Worm (Caenorhabditis elegans) whole organism, late embryonic: Measurements from ENCODE around the gene sqv-8.

Source experiments
- K09A11.1 ChIP-seq: sonication (generic microtip); optimal IDR thresholded peaks from 2 replicates; lab custom pipeline; 2017; ENCODE audit warnings: antibody characterized with exemption, mild to moderate bottlenecking, missing genetic modification characterization, missing compliant biosample characterization; ENCODE audit not compliant: insufficient read depth
- Y22D7AL.16 ChIP-seq: sonication (generic microtip); optimal IDR thresholded peaks from 2 replicates; lab custom pipeline; 2016; ENCODE audit warnings: missing genetic modification characterization, missing compliant biosample characterization
- ama-1 ChIP-seq: fragments of 150-350 bp; optimal IDR thresholded peaks from 2 replicates; lab custom pipeline; 2014
- ceh-14 ChIP-seq: sonication (generic microtip); optimal IDR thresholded peaks from 2 replicates; lab custom pipeline; 2016; ENCODE audit warnings: missing genotype, missing genetic modification characterization, missing compliant biosample characterization
- ceh-19 ChIP-seq: fragments of 200-800 bp; sonication (Bioruptor generic); optimal IDR thresholded peaks from 2 replicates; lab custom pipeline; 2018; ENCODE audit warnings: mild to moderate bottlenecking, missing genetic modification characterization, missing compliant biosample characterization
- ceh-2 ChIP-seq: sonication (generic microtip); optimal IDR thresholded peaks from 2 replicates; lab custom pipeline; 2016; ENCODE audit warnings: missing genotype, missing genetic modification characterization, missing compliant biosample characterization
- ceh-24 ChIP-seq: sonication (generic microtip); optimal IDR thresholded peaks from 2 replicates; lab custom pipeline; 2016; ENCODE audit warnings: mild to moderate bottlenecking, missing genetic modification characterization, missing compliant biosample characterization
- ceh-30 ChIP-seq: fragments of 150-350 bp; optimal IDR thresholded peaks from 2 replicates; lab custom pipeline; 2014; ENCODE audit warnings: missing biosample characterization, missing genetic modification characterization
- ceh-45 ChIP-seq: fragments of 200-800 bp; sonication (Bioruptor generic); IDR thresholded peaks from 2 replicates; pipeline ENCODE4 v1.3.6; 2022; ENCODE audit warnings: missing genetic modification reagents, missing genetic modification characterization, missing compliant biosample characterization
- ceh-6 ChIP-seq: fragments of 200-800 bp; sonication (Bioruptor generic); optimal IDR thresholded peaks from 2 replicates; lab custom pipeline; 2018; ENCODE audit warnings: mild to moderate bottlenecking, missing genetic modification characterization, missing compliant biosample characterization
- ceh-9 ChIP-seq: sonication (generic microtip); optimal IDR thresholded peaks from 2 replicates; lab custom pipeline; 2016; ENCODE audit warnings: mild to moderate bottlenecking, missing genetic modification characterization, inconsistent platforms, missing compliant biosample characterization
- dve-1 ChIP-seq: sonication (generic microtip); optimal IDR thresholded peaks from 2 replicates; lab custom pipeline; 2017; ENCODE audit warnings: antibody characterized with exemption, mild to moderate bottlenecking, missing genetic modification characterization, missing compliant biosample characterization
- elt-4 ChIP-seq: sonication (generic microtip); optimal IDR thresholded peaks from 2 replicates; lab custom pipeline; 2016; ENCODE audit warnings: missing genetic modification characterization, missing compliant biosample characterization
- ets-4 ChIP-seq: sonication (generic microtip); optimal IDR thresholded peaks from 2 replicates; lab custom pipeline; 2016; ENCODE audit warnings: missing genetic modification characterization, missing compliant biosample characterization
- eyg-1 ChIP-seq: sonication (generic microtip); optimal IDR thresholded peaks from 2 replicates; lab custom pipeline; 2016; ENCODE audit warnings: missing genotype, missing genetic modification characterization, missing compliant biosample characterization
- fkh-6 ChIP-seq: sonication (generic microtip); optimal IDR thresholded peaks from 2 replicates; lab custom pipeline; 2016; ENCODE audit warnings: missing genetic modification characterization, missing compliant biosample characterization
- gmeb-2 ChIP-seq: sonication (generic microtip); optimal IDR thresholded peaks from 2 replicates; lab custom pipeline; 2016; ENCODE audit warnings: missing genetic modification characterization, inconsistent platforms, missing compliant biosample characterization
- hlh-13 ChIP-seq: fragments of 200-800 bp; sonication (Bioruptor generic); optimal IDR thresholded peaks from 2 replicates; lab custom pipeline; 2018; ENCODE audit warnings: mild to moderate bottlenecking, missing genetic modification characterization, missing compliant biosample characterization
- hlh-6 ChIP-seq: sonication (generic microtip); optimal IDR thresholded peaks from 2 replicates; lab custom pipeline; 2016; ENCODE audit warnings: missing genotype, missing genetic modification characterization, missing compliant biosample characterization
- mec-3 ChIP-seq: sonication (generic microtip); optimal IDR thresholded peaks from 2 replicates; lab custom pipeline; 2016; ENCODE audit warnings: borderline replicate concordance, missing genetic modification characterization, missing compliant biosample characterization
- nfya-1 ChIP-seq: sonication (generic microtip); optimal IDR thresholded peaks from 2 replicates; lab custom pipeline; 2017; ENCODE audit warnings: missing genetic modification characterization, mild to moderate bottlenecking, missing compliant biosample characterization, antibody characterized with exemption, moderate library complexity
- nhr-11 ChIP-seq: fragments of 150-350 bp; optimal IDR thresholded peaks from 2 replicates; lab custom pipeline; 2014; ENCODE audit warnings: missing biosample characterization, missing genetic modification characterization
- nhr-232 ChIP-seq: sonication (generic microtip); optimal IDR thresholded peaks from 2 replicates; lab custom pipeline; 2016; ENCODE audit warnings: missing genetic modification characterization, missing compliant biosample characterization
- odd-2 ChIP-seq: sonication (generic microtip); optimal IDR thresholded peaks from 2 replicates; lab custom pipeline; 2017; ENCODE audit warnings: antibody characterized with exemption, mild to moderate bottlenecking, missing genetic modification characterization, missing compliant biosample characterization
- pag-3 ChIP-seq: sonication (generic microtip); optimal IDR thresholded peaks from 2 replicates; lab custom pipeline; 2016; ENCODE audit warnings: missing compliant biosample characterization, missing genetic modification characterization, borderline replicate concordance
- pat-9 ChIP-seq: fragments of 200-800 bp; sonication (Bioruptor generic); optimal IDR thresholded peaks from 2 replicates; lab custom pipeline; 2018; ENCODE audit warnings: mild to moderate bottlenecking, missing genetic modification characterization, moderate library complexity, missing compliant biosample characterization
- pha-2 ChIP-seq: sonication (generic microtip); optimal IDR thresholded peaks from 2 replicates; lab custom pipeline; 2017; ENCODE audit warnings: mild to moderate bottlenecking, missing genetic modification characterization, missing compliant biosample characterization
- pqm-1 ChIP-seq: sonication (generic microtip); optimal IDR thresholded peaks from 2 replicates; lab custom pipeline; 2016; ENCODE audit warnings: missing genetic modification characterization, missing compliant biosample characterization
- ref-2 ChIP-seq: sonication (generic microtip); optimal IDR thresholded peaks from 2 replicates; lab custom pipeline; 2016; ENCODE audit warnings: missing genetic modification characterization, missing compliant biosample characterization
- sox-2 ChIP-seq: fragments of 200-800 bp; sonication (Bioruptor generic); IDR thresholded peaks from 2 replicates; pipeline ENCODE4 v1.3.6; 2022; ENCODE audit warnings: missing genetic modification reagents, missing genetic modification characterization, missing compliant biosample characterization
- sox-4 ChIP-seq: sonication (generic microtip); optimal IDR thresholded peaks from 2 replicates; lab custom pipeline; 2017; ENCODE audit warnings: mild to moderate bottlenecking, missing genetic modification characterization, inconsistent platforms, missing compliant biosample characterization
- syd-9 ChIP-seq: sonication (generic microtip); optimal IDR thresholded peaks from 2 replicates; lab custom pipeline; 2016; ENCODE audit warnings: mild to moderate bottlenecking, missing genetic modification characterization, moderate library complexity, missing compliant biosample characterization
- tbx-2 ChIP-seq: sonication (generic microtip); optimal IDR thresholded peaks from 2 replicates; lab custom pipeline; 2016; ENCODE audit warnings: missing genetic modification characterization, missing compliant biosample characterization
- tbx-7 ChIP-seq: sonication (generic microtip); optimal IDR thresholded peaks from 2 replicates; lab custom pipeline; 2016; ENCODE audit warnings: missing genotype, missing genetic modification characterization, missing compliant biosample characterization
- ttx-3 ChIP-seq: sonication (generic microtip); optimal IDR thresholded peaks from 2 replicates; lab custom pipeline; 2016; ENCODE audit warnings: missing genetic modification reagents, missing genetic modification characterization, missing compliant biosample characterization
- unc-42 ChIP-seq: sonication (generic microtip); optimal IDR thresholded peaks from 2 replicates; lab custom pipeline; 2016; ENCODE audit warnings: missing genotype, missing genetic modification characterization, missing compliant biosample characterization
- unc-55 ChIP-seq: sonication (generic microtip); optimal IDR thresholded peaks from 2 replicates; lab custom pipeline; 2017; ENCODE audit warnings: missing biosample characterization, missing genetic modification reagents, missing genetic modification characterization
- unc-86 ChIP-seq: sonication (generic microtip); optimal IDR thresholded peaks from 2 replicates; lab custom pipeline; 2016; ENCODE audit warnings: missing genetic modification characterization, missing compliant biosample characterization
- zip-5 ChIP-seq: sonication (generic microtip); optimal IDR thresholded peaks from 2 replicates; lab custom pipeline; 2016; ENCODE audit warnings: missing genetic modification characterization, missing compliant biosample characterization

Gene sqv-8

DNA sequence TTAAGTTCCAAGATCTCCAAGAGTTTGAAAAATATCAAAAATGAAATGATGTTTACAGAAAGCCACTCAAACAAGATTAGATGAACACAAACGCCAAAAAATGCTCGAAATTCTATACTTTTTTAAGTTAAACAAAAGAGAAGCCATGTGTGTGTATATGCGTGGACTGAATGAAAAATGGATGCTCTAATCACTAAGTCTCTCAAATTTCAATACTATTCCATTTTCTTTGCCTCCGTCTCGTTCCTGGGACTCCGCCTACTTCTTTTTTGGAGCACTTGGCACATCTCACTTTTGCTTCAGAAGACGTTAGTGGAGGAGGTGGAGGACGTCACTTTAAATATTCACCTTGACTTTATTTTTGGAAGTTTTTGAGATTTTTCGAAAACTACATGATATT, 33.1 kb downstream of the sqv-8 start:
- TF ChIP-seq K09A11.1 (tag; lab: Kevin White, UChicago) (no peak), ceh-2 (tag; lab: Kevin White, UChicago) (no peak), Y22D7AL.16 (tag; lab: Kevin White, UChicago) (no peak), unc-86 (tag; lab: Kevin White, UChicago) (no peak), ceh-9 (no peak), ceh-45 (no peak), tbx-2 (tag; lab: Kevin White, UChicago) (no peak), pha-2 (tag; lab: Kevin White, UChicago) (no peak), hlh-6 (no peak)

DNA sequence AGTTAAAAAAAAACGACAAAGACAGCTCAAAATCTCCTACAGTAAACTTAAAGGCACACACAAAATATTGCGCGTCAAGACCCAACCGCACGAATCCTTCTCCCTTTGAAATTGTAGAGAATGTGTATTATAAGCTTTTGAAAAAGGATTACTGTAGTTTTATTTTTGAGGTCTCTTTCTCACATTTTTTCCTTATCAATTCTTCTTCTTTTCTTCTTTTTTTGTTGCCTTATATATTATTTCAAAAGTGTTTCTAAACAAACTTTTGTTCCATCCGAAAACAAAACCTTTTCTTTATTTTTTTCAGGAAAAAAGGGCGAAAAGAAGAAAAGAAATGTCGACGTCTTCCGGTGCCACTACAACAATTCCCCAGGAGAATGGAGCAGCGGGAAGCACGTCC, 33.7 kb downstream of the sqv-8 start, which contains the start of gene ZK1320.13:
TSS of gene ZK1320.13 (plus strand) at position 301 of the 400 bp plus-strand sequence.
- TF ChIP-seq ceh-30 = no peak
- no peak for TF ChIP-seq unc-55 (GFP tag; lab: Kevin White, UChicago)
- TF ChIP-seq fkh-6 (tag; lab: Kevin White, UChicago) = no peak
- no peak for TF ChIP-seq dve-1 (tag; lab: Kevin White, UChicago)
- no peak for TF ChIP-seq sox-2 (GFP tag; lab: Robert Waterston, UW)
- no peak for TF ChIP-seq ceh-2 (tag; lab: Kevin White, UChicago)
- no peak for TF ChIP-seq hlh-13 (GFP tag; lab: Kevin White, UChicago)
- no peak for TF ChIP-seq ceh-19 (GFP tag; lab: Kevin White, UChicago)
- no peak for TF ChIP-seq gmeb-2 (tag; lab: Kevin White, UChicago)
- TF ChIP-seq ceh-24 (tag; lab: Kevin White, UChicago) = no peak
- TF ChIP-seq mec-3 (tag; lab: Kevin White, UChicago) = no peak
- TF ChIP-seq pag-3 (tag; lab: Kevin White, UChicago) = no peak
- TF ChIP-seq elt-4 (tag; lab: Kevin White, UChicago) = no peak
- no peak for TF ChIP-seq unc-86 (tag; lab: Kevin White, UChicago)
- no peak for TF ChIP-seq ceh-14 (tag; lab: Kevin White, UChicago)
- TF ChIP-seq ceh-6 = no peak
- TF ChIP-seq ttx-3 (tag; lab: Kevin White, UChicago) = no peak
- no peak for TF ChIP-seq ets-4
- TF ChIP-seq unc-42 = no peak
- no peak for TF ChIP-seq syd-9 (tag; lab: Kevin White, UChicago)

DNA sequence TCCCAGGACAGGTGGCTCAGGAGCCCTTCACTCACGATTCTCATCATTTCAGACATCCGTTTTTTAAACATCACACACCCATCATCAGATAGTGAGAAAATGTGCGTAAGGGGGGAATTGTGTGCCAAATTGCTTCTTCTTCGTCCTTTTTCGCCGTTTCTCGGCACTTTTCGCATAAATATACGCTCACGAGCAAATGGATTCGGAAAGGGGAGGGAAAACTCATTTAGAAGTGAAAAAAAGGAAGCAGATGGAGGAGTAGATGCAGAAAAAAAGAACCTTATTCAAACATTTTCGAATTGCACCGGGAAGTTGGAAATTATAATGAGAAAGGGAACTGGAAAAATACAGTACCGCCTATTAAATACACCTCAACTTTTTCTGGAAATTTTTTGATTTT, 35.3 kb downstream of the sqv-8 start:
- TF ChIP-seq pag-3 (tag; lab: Kevin White, UChicago) = no peak
- TF ChIP-seq unc-42 = peak; percentile 50

DNA sequence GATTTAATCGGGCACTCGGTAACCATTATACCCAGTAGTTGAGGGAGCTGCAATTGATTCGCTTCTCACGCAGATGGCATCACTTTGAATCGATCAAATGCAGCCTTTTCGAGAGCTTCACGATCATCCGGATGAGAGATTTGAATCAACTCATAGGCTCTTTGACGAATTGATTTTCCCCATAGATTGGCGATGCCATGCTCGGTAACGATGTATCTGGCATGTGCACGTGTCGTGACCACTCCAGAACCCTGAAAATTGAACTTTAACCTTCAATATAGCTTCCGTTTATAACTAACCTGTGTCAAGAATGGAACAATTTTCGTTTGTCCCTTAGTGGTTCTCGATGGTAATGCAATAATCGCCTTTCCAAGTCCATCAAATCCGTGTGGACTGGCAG, 37.4 kb downstream of the sqv-8 start:
- TF ChIP-seq zip-5 (tag; lab: Kevin White, UChicago) (no peak), ref-2 (tag; lab: Kevin White, UChicago) (no peak), odd-2 (tag; lab: Kevin White, UChicago) (no peak), nhr-232 (tag; lab: Kevin White, UChicago) (no peak), unc-42 (no peak), pqm-1 (no peak), nfya-1 (tag; lab: Kevin White, UChicago) (no peak), pat-9 (no peak), sox-4 (tag; lab: Kevin White, UChicago) (no peak), eyg-1 (tag; lab: Kevin White, UChicago) (no peak), tbx-7 (tag; lab: Kevin White, UChicago) (no peak), ama-1 (lab: Kevin White, UChicago) (no peak), nhr-11 (tag; lab: Kevin White, UChicago) (no peak), ets-4 (no peak)
